Fruit fly (Drosophila melanogaster): ENCODE data around the gene CG13731.

The CG13731 gene

DNA sequence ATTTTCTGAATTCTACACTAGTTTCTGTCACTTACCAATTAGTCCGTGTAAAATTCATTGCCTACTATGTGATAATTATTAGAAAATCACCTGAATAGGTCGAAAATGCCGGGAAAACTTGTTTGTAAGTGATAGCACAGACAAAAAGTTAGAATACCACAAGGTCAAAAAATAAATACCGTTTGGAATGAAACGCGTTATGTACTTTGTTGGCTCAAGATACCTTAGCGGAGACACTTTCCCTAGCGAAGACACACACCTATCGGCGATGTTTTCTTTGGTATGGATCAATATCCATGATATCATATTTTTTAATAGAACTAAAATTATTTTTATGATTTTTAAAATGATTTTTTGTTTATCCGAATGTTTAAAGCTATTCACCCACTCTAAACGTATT is 49.6 kb downstream of the CG13731 start, which contains the start of gene CG6479 (continued):
- TF ChIP-seq CG2712 (tag; optimal IDR thresholded peaks at IDR 0.05) (peak; percentile 24), CG15514 (GFP tag; optimal IDR thresholded peaks at IDR 0.05) (peak; percentile 38), E2f1 (GFP tag; IDR thresholded peaks at IDR 0.05) (peak; percentile 15; the same call in 1 of the 2 replicates), CoRest (tag; optimal IDR thresholded peaks at IDR 0.05) (peak; percentile 29), vfl (GFP tag; optimal IDR thresholded peaks at IDR 0.05) (no peak), BEAF-32 (GFP tag; optimal IDR thresholded peaks at IDR 0.05) (peak; percentile 73), CTCF (GFP tag; optimal IDR thresholded peaks at IDR 0.05) (peak; percentile 34), ftz-f1 (GFP tag; optimal IDR thresholded peaks at IDR 0.05) (peak; percentile 86), HLH4C (GFP tag; IDR thresholded peaks at IDR 0.05; ENCODE audit: partially characterized antibody) (no peak), dm (GFP tag; optimal IDR thresholded peaks at IDR 0.05) (no peak), CG4617 (GFP tag; optimal IDR thresholded peaks at IDR 0.05; ENCODE audit: borderline replicate concordance) (peak; percentile 0), Scr (GFP tag; IDR thresholded peaks at IDR 0.05; ENCODE audit: partially characterized antibody) (peak; percentile 66), trem (tag; optimal IDR thresholded peaks at IDR 0.05) (peak; percentile 65), pho (GFP tag; optimal IDR thresholded peaks at IDR 0.05) (no peak), gsb-n (tag; optimal IDR thresholded peaks at IDR 0.05) (no peak), CG11504 (tag; optimal IDR thresholded peaks at IDR 0.05) (peak; percentile 28), zen (tag; optimal IDR thresholded peaks at IDR 0.05) (peak; percentile 13), CG11695 (GFP tag; IDR thresholded peaks at IDR 0.05) (no peak), CG2116 (GFP tag; optimal IDR thresholded peaks at IDR 0.05) (peak; percentile 9), Lim3 (GFP tag; IDR thresholded peaks at IDR 0.05) (no peak), Bdp1 (GFP tag; optimal IDR thresholded peaks at IDR 0.05) (peak; percentile 28), gfzf (GFP tag; optimal IDR thresholded peaks at IDR 0.05) (peak; percentile 93), Atf3 (GFP tag; optimal IDR thresholded peaks at IDR 0.05) (no peak), Bgb (GFP tag; IDR thresholded peaks at IDR 0.05; ENCODE audit: partially characterized antibody) (0 out of 2 replicates have a peak, but pooled peaks have one; percentile 32), HmgZ (tag; optimal IDR thresholded peaks at IDR 0.05) (no peak), knrl (GFP tag; IDR thresholded peaks at IDR 0.05; ENCODE audit: partially characterized antibody) (peak; percentile 70), NC2β (GFP tag; optimal IDR thresholded peaks at IDR 0.05) (no peak), mam (GFP tag; optimal IDR thresholded peaks at IDR 0.05) (no peak), wdn (GFP tag; IDR thresholded peaks at IDR 0.05) (no peak), Sry-δ (GFP tag; optimal IDR thresholded peaks at IDR 0.05) (peak; percentile 61), stwl (tag; optimal IDR thresholded peaks at IDR 0.05) (peak; percentile 64)
